Worm (Caenorhabditis elegans) whole organism, L4 larva: ENCODE measurements around the gene sdz-37.

Experiments used
- F10B5.3 ChIP-seq: sonication (generic microtip); optimal IDR thresholded peaks from 2 replicates; lab custom pipeline; 2016; ENCODE audit warnings: mild to moderate bottlenecking, missing genetic modification characterization, missing compliant biosample characterization
- F44E2.7 ChIP-seq: fragments of 200-800 bp; sonication (Bioruptor generic); IDR thresholded peaks from 2 replicates; pipeline ENCODE4 v2.1.2; 2022; ENCODE audit warnings: missing genetic modification characterization, missing compliant biosample characterization
- T26A8.4 ChIP-seq: fragments of 200-800 bp; sonication (Bioruptor generic); IDR thresholded peaks from 2 replicates; pipeline ENCODE4 v1.3.6; 2022; ENCODE audit warnings: missing genetic modification characterization, missing compliant biosample characterization
- Y48G9A.11 ChIP-seq: fragments of 200-800 bp; sonication (Bioruptor generic); IDR thresholded peaks from 2 replicates; pipeline ENCODE4 v1.3.6; 2022; ENCODE audit warnings: missing genetic modification reagents, missing genetic modification characterization, missing compliant biosample characterization
- Y5F2A.4 ChIP-seq: fragments of 200-800 bp; sonication (Bioruptor generic); optimal IDR thresholded peaks from 2 replicates; lab custom pipeline; 2018; ENCODE audit warnings: mild to moderate bottlenecking, missing genetic modification characterization, missing compliant biosample characterization
- aha-1 ChIP-seq: fragments of 150-350 bp; peaks from one replicate; lab custom pipeline; 2014; ENCODE audit warnings: missing biosample characterization, missing genetic modification characterization
- ama-1 ChIP-seq: fragments of 150-350 bp; optimal IDR thresholded peaks from 2 replicates; lab custom pipeline; 2014; ENCODE audit warnings: inconsistent platforms, mixed read lengths
- ceh-20 ChIP-seq: fragments of 200-800 bp; sonication (Bioruptor generic); IDR thresholded peaks from 2 replicates; pipeline ENCODE4 v1.3.6; 2022; ENCODE audit warnings: missing genetic modification reagents, missing genetic modification characterization, missing compliant biosample characterization
- ceh-28 ChIP-seq: fragments of 150-350 bp; optimal IDR thresholded peaks from 2 replicates; lab custom pipeline; 2014; ENCODE audit warnings: missing biosample characterization, missing genetic modification reagents, missing genetic modification characterization
- ceh-32 ChIP-seq: sonication (generic microtip); optimal IDR thresholded peaks from 2 replicates; lab custom pipeline; 2016; ENCODE audit warnings: mild to moderate bottlenecking, missing genetic modification characterization, missing compliant biosample characterization; ENCODE audit not compliant: poor library complexity
- daf-12 ChIP-seq: fragments of 150-350 bp; optimal IDR thresholded peaks from 2 replicates; lab custom pipeline; 2014; ENCODE audit warnings: missing biosample characterization, missing genetic modification reagents, missing genetic modification characterization
- daf-16 ChIP-seq, 3 experiments: sonication (generic microtip); optimal IDR thresholded peaks; 2 replicates each; lab custom pipeline; 2016 to 2017; ENCODE audit warnings: missing genetic modification characterization in 3 of 3, missing genetic modification reagents in 3 of 3, mild to moderate bottlenecking in 2 of 3, missing compliant biosample characterization in 2 of 3, missing biosample characterization in 1 of 3, moderate library complexity in 1 of 3
- dmd-6 ChIP-seq: fragments of 200-800 bp; sonication (Bioruptor generic); IDR thresholded peaks from 2 replicates; pipeline ENCODE4 v1.3.6; 2022; ENCODE audit warnings: missing genetic modification reagents, missing genetic modification characterization, missing compliant biosample characterization
- dve-1 ChIP-seq: sonication (generic microtip); optimal IDR thresholded peaks from 2 replicates; lab custom pipeline; 2017; ENCODE audit warnings: antibody characterized with exemption, mild to moderate bottlenecking, missing genetic modification characterization, missing compliant biosample characterization; ENCODE audit not compliant: insufficient read depth
- egl-43 ChIP-seq: fragments of 200-800 bp; sonication (Bioruptor generic); IDR thresholded peaks from 2 replicates; pipeline ENCODE4 v1.3.6; 2022; ENCODE audit warnings: missing genetic modification reagents, missing genetic modification characterization, missing compliant biosample characterization
- fkh-10 ChIP-seq: fragments of 150-350 bp; optimal IDR thresholded peaks from 2 replicates; lab custom pipeline; 2014; ENCODE audit warnings: missing biosample characterization, missing genetic modification reagents, missing genetic modification characterization
- fos-1 ChIP-seq: fragments of 150-350 bp; optimal IDR thresholded peaks from 2 replicates; lab custom pipeline; 2014; ENCODE audit warnings: missing biosample characterization, missing genetic modification characterization
- hlh-11 ChIP-seq: fragments of 200-800 bp; sonication (Bioruptor generic); optimal IDR thresholded peaks from 2 replicates; lab custom pipeline; 2018; ENCODE audit warnings: mild to moderate bottlenecking, missing genetic modification characterization, missing compliant biosample characterization
- hlh-30 ChIP-seq: sonication (generic microtip); optimal IDR thresholded peaks from 2 replicates; lab custom pipeline; 2017; ENCODE audit warnings: antibody characterized with exemption, mild to moderate bottlenecking, missing genetic modification characterization, missing compliant biosample characterization; ENCODE audit not compliant: insufficient read depth
- hmg-1.1 ChIP-seq: fragments of 200-800 bp; sonication (Bioruptor generic); IDR thresholded peaks from 2 replicates; pipeline ENCODE4 v1.3.6; 2022; ENCODE audit warnings: missing genetic modification reagents, missing genetic modification characterization, missing compliant biosample characterization
- lin-39 ChIP-seq: fragments of 150-350 bp; optimal IDR thresholded peaks from 2 replicates; lab custom pipeline; 2014; ENCODE audit warnings: missing biosample characterization, missing genetic modification reagents, missing genetic modification characterization
- lir-3 ChIP-seq: sonication (generic microtip); optimal IDR thresholded peaks from 2 replicates; lab custom pipeline; 2016; ENCODE audit warnings: mild to moderate bottlenecking, missing genetic modification characterization, missing compliant biosample characterization
- lsy-2 ChIP-seq, 2 experiments: fragments of 150-350 bp in 1 of 2; sonication (generic microtip) in 1 of 2; optimal IDR thresholded peaks; 2 replicates each; lab custom pipeline; 2014 to 2017; ENCODE audit warnings: missing biosample characterization in 2 of 2, missing genetic modification characterization in 2 of 2
- madf-5 ChIP-seq, 2 experiments: fragments of 200-800 bp; sonication (Bioruptor generic); IDR thresholded peaks; 2 replicates each; pipeline ENCODE4 v1.3.6; 2022; ENCODE audit warnings: missing compliant biosample characterization in 2 of 2, missing genetic modification characterization in 2 of 2
- mdl-1 ChIP-seq, 2 experiments: fragments of 150-350 bp in 1 of 2; sonication (generic microtip) in 1 of 2; optimal IDR thresholded peaks; 2 replicates each; lab custom pipeline; 2014 to 2017; ENCODE audit warnings: missing biosample characterization in 2 of 2, missing genetic modification characterization in 2 of 2
- mdt-29 ChIP-seq: fragments of 200-800 bp; sonication (Bioruptor generic); IDR thresholded peaks from 2 replicates; pipeline ENCODE4 v1.3.6; 2022; ENCODE audit warnings: missing genetic modification reagents, missing genetic modification characterization, missing compliant biosample characterization
- mes-2 ChIP-seq: sonication (generic microtip); optimal IDR thresholded peaks from 2 replicates; lab custom pipeline; 2016; ENCODE audit warnings: missing genotype, mild to moderate bottlenecking, missing genetic modification characterization, missing compliant biosample characterization; ENCODE audit not compliant: poor library complexity, severe bottlenecking
- mxl-2 ChIP-seq: fragments of 200-800 bp; sonication (Bioruptor generic); conservative IDR thresholded peaks from 2 replicates; pipeline ENCODE4 v1.3.6; 2022; ENCODE audit warnings: missing genetic modification reagents, missing genetic modification characterization, missing compliant biosample characterization
- mxl-3 ChIP-seq: fragments of 200-800 bp; sonication (Bioruptor generic); optimal IDR thresholded peaks from 2 replicates; lab custom pipeline; 2018; ENCODE audit warnings: mild to moderate bottlenecking, missing genetic modification characterization, missing compliant biosample characterization
- nhr-11 ChIP-seq: fragments of 150-350 bp; optimal IDR thresholded peaks from 2 replicates; lab custom pipeline; 2014; ENCODE audit warnings: missing biosample characterization, missing genetic modification characterization
- nhr-28 ChIP-seq: fragments of 150-350 bp; optimal IDR thresholded peaks from 2 replicates; lab custom pipeline; 2014; ENCODE audit warnings: missing biosample characterization, missing genetic modification characterization
- nhr-41 ChIP-seq: fragments of 200-800 bp; sonication (Bioruptor generic); IDR thresholded peaks from 2 replicates; pipeline ENCODE4 v1.3.6; 2022; ENCODE audit warnings: missing genetic modification reagents, missing genetic modification characterization, missing compliant biosample characterization
- nhr-6 ChIP-seq: fragments of 150-350 bp; optimal IDR thresholded peaks from 2 replicates; lab custom pipeline; 2014; ENCODE audit warnings: missing biosample characterization, missing genetic modification characterization
- nhr-77 ChIP-seq: fragments of 150-350 bp; optimal IDR thresholded peaks from 2 replicates; lab custom pipeline; 2014; ENCODE audit warnings: missing biosample characterization, missing genetic modification characterization
- pha-4 ChIP-seq, 2 experiments: fragments of 150-350 bp in 1 of 2; fragments of 200-800 bp in 1 of 2; sonication (Bioruptor generic) in 1 of 2; IDR thresholded peaks in 1 of 2; optimal IDR thresholded peaks in 1 of 2; 2 replicates each; pipeline versions ENCODE4 v1.3.6 to Lab custom; 2014 to 2022; ENCODE audit warnings: missing genetic modification characterization in 2 of 2, missing genetic modification reagents in 2 of 2, missing biosample characterization in 1 of 2, missing compliant biosample characterization in 1 of 2
- php-3 ChIP-seq: fragments of 200-800 bp; sonication (Bioruptor generic); IDR thresholded peaks from 2 replicates; pipeline ENCODE4 v1.3.6; 2022; ENCODE audit warnings: missing genetic modification reagents, missing genetic modification characterization, missing compliant biosample characterization
- rbr-2 ChIP-seq: sonication (generic microtip); optimal IDR thresholded peaks from 2 replicates; lab custom pipeline; 2016; ENCODE audit warnings: missing genotype, missing genetic modification characterization, missing compliant biosample characterization
- saeg-2 ChIP-seq: fragments of 200-800 bp; sonication (Bioruptor generic); IDR thresholded peaks from 2 replicates; pipeline ENCODE4 v1.3.6; 2022; ENCODE audit warnings: missing genetic modification reagents, missing genetic modification characterization, missing compliant biosample characterization
- sdz-12 ChIP-seq: fragments of 200-800 bp; sonication (Bioruptor generic); optimal IDR thresholded peaks from 2 replicates; lab custom pipeline; 2018; ENCODE audit warnings: mild to moderate bottlenecking, missing genetic modification characterization, missing compliant biosample characterization
- snpc-4 ChIP-seq: fragments of 150-350 bp; optimal IDR thresholded peaks from 2 replicates; lab custom pipeline; 2014; ENCODE audit warnings: missing biosample characterization, missing genetic modification characterization
- spr-3 ChIP-seq: fragments of 200-800 bp; sonication (Bioruptor generic); optimal IDR thresholded peaks from 2 replicates; lab custom pipeline; 2018; ENCODE audit warnings: mild to moderate bottlenecking, missing genetic modification characterization, missing compliant biosample characterization
- unc-62 ChIP-seq, 3 experiments: fragments of 150-350 bp in 1 of 3; sonication (generic microtip); optimal IDR thresholded peaks in 2 of 3; peaks in 1 of 3; 1 replicate in 1 of 3; 2 replicates in 2 of 3; lab custom pipeline; 2014 to 2017; ENCODE audit warnings: missing biosample characterization in 3 of 3, missing genetic modification characterization in 3 of 3, missing genetic modification reagents in 3 of 3, missing genotype in 1 of 3
- vab-7 ChIP-seq: fragments of 200-800 bp; sonication (Bioruptor generic); IDR thresholded peaks from 2 replicates; pipeline ENCODE4 v1.3.6; 2022; ENCODE audit warnings: missing genetic modification reagents, missing genetic modification characterization, missing compliant biosample characterization
- zfp-3 ChIP-seq: fragments of 200-800 bp; sonication (Bioruptor generic); conservative IDR thresholded peaks from 2 replicates; pipeline ENCODE4 v1.3.6; 2022; ENCODE audit warnings: missing genetic modification reagents, missing genetic modification characterization, missing compliant biosample characterization

Gene sdz-37

ce11 chrII:10446300-10446699 is 18.4 kb upstream of the sdz-37 start:
- TF ChIP-seq T26A8.4 (GFP tag; lab: Robert Waterston, UW) = no peak
- TF ChIP-seq spr-3 (GFP tag; lab: Kevin White, UChicago) = no peak
- TF ChIP-seq mes-2 (tag; lab: Kevin White, UChicago) = no peak
- peak; percentile 86 for TF ChIP-seq hlh-11
- no peak for TF ChIP-seq zfp-3
- peak in 1 of 2 experiments; percentile 29 for TF ChIP-seq lsy-2 (tag; optimal IDR thresholded peaks at IDR 0.05; lab: Kevin White, UChicago)
- peak; percentile 85 for TF ChIP-seq nhr-28 (tag; lab: Kevin White, UChicago)
- peak; percentile 71 for TF ChIP-seq dmd-6 (GFP tag; lab: Robert Waterston, UW)
- peak; percentile 54; the same call in 1 of the 2 replicates for TF ChIP-seq php-3 (GFP tag; lab: Robert Waterston, UW)
- no peak for TF ChIP-seq Y48G9A.11 (GFP tag; lab: Robert Waterston, UW)
- peak; percentile 69 for TF ChIP-seq ama-1
- no peak for TF ChIP-seq nhr-41
- peak; percentile 78 for TF ChIP-seq nhr-11 (tag; lab: Kevin White, UChicago)
- no peak for TF ChIP-seq F44E2.7 (GFP tag; lab: Robert Waterston, UW)
- peak in 1 of 2 experiments; percentile 55 for TF ChIP-seq daf-16 (GFP tag; optimal IDR thresholded peaks at IDR 0.05; lab: Kevin White, UChicago)
- peak; percentile 21 for TF ChIP-seq daf-16 (tag; optimal IDR thresholded peaks at IDR 0.05; lab: Kevin White, UChicago)
- TF ChIP-seq mdl-1 (tag; optimal IDR thresholded peaks at IDR 0.05; lab: Kevin White, UChicago) = peak in 1 of 2 experiments; percentile 47
- TF ChIP-seq hlh-30 (tag; lab: Kevin White, UChicago) = peak; percentile 90
- TF ChIP-seq unc-62 (GFP tag; optimal IDR thresholded peaks at IDR 0.05 in 1 of 2; lab: Kevin White, UChicago) = peak in 1 of 2 experiments; percentile 97
- TF ChIP-seq unc-62 (tag; optimal IDR thresholded peaks at IDR 0.05; lab: Kevin White, UChicago) = no peak
- TF ChIP-seq vab-7 (GFP tag; lab: Robert Waterston, UW) = no peak
- TF ChIP-seq lin-39 (tag; lab: Kevin White, UChicago) = no peak
- peak; percentile 79 for TF ChIP-seq nhr-77 (tag; lab: Kevin White, UChicago)
- TF ChIP-seq mdt-29 (GFP tag; lab: Robert Waterston, UW) = peak; percentile 77
- TF ChIP-seq dve-1 (tag; lab: Kevin White, UChicago) = peak; percentile 80
- TF ChIP-seq mxl-3 (GFP tag; lab: Kevin White, UChicago) = peak; percentile 21
- TF ChIP-seq, all 104 proteins: peak for 15

- TF ChIP-seq nhr-11 (tag; lab: Kevin White, UChicago) (peak; percentile 33), pha-4 (GFP tag; IDR thresholded peaks at IDR 0.05; lab: Robert Waterston, UW) (no peak), pha-4 (tag; optimal IDR thresholded peaks at IDR 0.05; lab: Kevin White, UChicago) (no peak), aha-1 (tag; lab: Kevin White, UChicago) (peak; percentile 74), ceh-20 (GFP tag; lab: Robert Waterston, UW) (0 out of 2 replicates have a peak, but pooled peaks have one; percentile 19), egl-43 (GFP tag; lab: Robert Waterston, UW) (0 out of 2 replicates have a peak, but pooled peaks have one; percentile 14), lir-3 (tag; lab: Kevin White, UChicago) (no peak), madf-5 (GFP tag; IDR thresholded peaks at IDR 0.05; lab: Robert Waterston, UW) (0 out of 4 replicates have a peak, but pooled peaks of 1 of the 2 experiments have one; percentile 11), sdz-12 (peak; percentile 44)
Measured at ce11 chrII:10446814-10447213, 17.9 kb upstream of the sdz-37 start.

- TF ChIP-seq nhr-6 = no peak
- no peak for TF ChIP-seq Y5F2A.4
- TF ChIP-seq ceh-32 = no peak
- no peak for TF ChIP-seq fkh-10 (GFP tag; lab: Kevin White, UChicago)
- no peak for TF ChIP-seq rbr-2 (tag; lab: Kevin White, UChicago)
- TF ChIP-seq hmg-1.1 (GFP tag; lab: Robert Waterston, UW) = no peak
- TF ChIP-seq snpc-4 (tag; lab: Kevin White, UChicago) = no peak
- no peak for TF ChIP-seq ceh-28
- no peak for TF ChIP-seq mxl-2 (GFP tag; lab: Robert Waterston, UW)
- no peak for TF ChIP-seq fos-1
- TF ChIP-seq mes-2 (tag; lab: Kevin White, UChicago) = peak; percentile 42
- TF ChIP-seq saeg-2 (GFP tag; lab: Robert Waterston, UW) = no peak
- peak; percentile 83 for TF ChIP-seq hlh-30 (tag; lab: Kevin White, UChicago)
- no peak for TF ChIP-seq F10B5.3 (tag; lab: Kevin White, UChicago)
- no peak for TF ChIP-seq daf-12
Measured at ce11 chrII:10447348-10448316, 17.0 kb upstream of the sdz-37 start, which contains the start of gene ZK673.2. Gene ZK673.2 (plus strand): TSS chrII:10448266.
